Fruit fly (Drosophila melanogaster): ENCODE data around the gene bai.

bai gene

DNA sequence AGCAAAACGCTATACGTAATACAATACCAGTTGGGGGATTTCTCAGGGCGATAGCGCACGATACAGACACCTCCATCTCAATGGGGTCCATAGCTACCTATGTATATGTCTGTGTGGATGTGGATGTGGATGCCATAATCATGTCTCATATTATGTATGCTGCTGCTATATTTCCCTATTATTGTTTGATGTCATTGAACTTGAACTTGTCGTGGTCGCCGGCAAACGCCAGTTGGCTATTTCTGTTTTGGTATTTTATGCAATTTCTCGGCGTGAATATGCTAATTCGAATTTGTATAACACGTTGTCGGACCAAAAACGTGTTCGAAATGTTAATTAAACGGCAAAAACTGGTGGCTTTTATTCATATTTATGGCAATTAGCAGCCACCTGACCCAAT, 33.4 kb upstream of the bai start:
- TF ChIP-seq CG13204 (GFP tag; optimal IDR thresholded peaks at IDR 0.05) (no peak), CG17806 (tag; optimal IDR thresholded peaks at IDR 0.05) (no peak), CG8159 (tag; optimal IDR thresholded peaks at IDR 0.05) (no peak), rn (GFP tag; IDR thresholded peaks at IDR 0.05) (no peak), EcR (GFP tag; optimal IDR thresholded peaks at IDR 0.05) (no peak), CG10348 (GFP tag; IDR thresholded peaks at IDR 0.05) (no peak), D1 (tag; optimal IDR thresholded peaks at IDR 0.05) (no peak), gl (tag; optimal IDR thresholded peaks at IDR 0.05) (no peak)

DNA sequence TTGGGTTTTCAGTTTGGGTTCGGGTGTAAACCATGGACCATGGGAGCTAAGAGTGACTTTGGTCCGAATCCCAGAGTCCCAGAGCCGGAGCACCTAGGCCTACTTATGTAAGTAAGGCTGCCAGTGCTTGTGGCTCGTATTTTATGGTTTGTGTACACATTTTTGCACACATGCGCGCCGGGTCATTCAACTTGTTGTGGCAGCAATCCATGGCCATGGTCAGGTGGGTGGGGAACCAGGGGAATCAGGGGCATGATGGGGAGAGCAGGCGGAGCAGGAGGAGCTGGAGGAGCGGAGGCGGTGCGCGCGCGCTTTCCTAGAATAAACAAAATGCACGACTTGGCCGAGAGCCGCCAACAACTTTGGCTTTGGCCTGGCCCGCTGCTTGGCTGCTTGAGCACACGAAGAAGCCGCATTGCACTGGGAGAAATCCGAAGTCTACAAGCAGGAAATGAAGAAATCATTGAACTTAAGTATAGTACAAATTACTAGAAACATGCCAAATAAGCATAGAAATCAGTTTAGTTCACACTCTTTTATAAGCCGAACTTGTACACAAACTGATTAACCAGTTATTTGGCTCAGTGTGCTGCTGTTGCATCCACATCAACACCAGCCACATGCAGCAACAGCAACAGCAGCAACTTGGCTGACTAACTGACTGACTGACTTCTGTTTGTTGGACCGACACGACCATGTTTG, 29.3 kb upstream of the bai start:
- TF ChIP-seq CG9948 (tag; optimal IDR thresholded peaks at IDR 0.05) (peak; percentile 88), CG8301 (tag; optimal IDR thresholded peaks at IDR 0.05) (peak; percentile 96), CG14655 (GFP tag; optimal IDR thresholded peaks at IDR 0.05) (peak; percentile 96), Ets98B (GFP tag; IDR thresholded peaks at IDR 0.05) (peak; percentile 95), CG8159 (tag; optimal IDR thresholded peaks at IDR 0.05) (peak; percentile 87), CG34367 (tag; optimal IDR thresholded peaks at IDR 0.05) (peak; percentile 85), gl (tag; optimal IDR thresholded peaks at IDR 0.05) (peak; percentile 81), CG12605 (GFP tag; IDR thresholded peaks at IDR 0.05) (peak; percentile 88), CG13204 (GFP tag; optimal IDR thresholded peaks at IDR 0.05) (peak; percentile 72), CG32121 (GFP tag; IDR thresholded peaks at IDR 0.05) (peak; percentile 90), CG10348 (GFP tag; IDR thresholded peaks at IDR 0.05) (peak; percentile 51; the same call in 1 of the 2 replicates), Pif1B (GFP tag; optimal IDR thresholded peaks at IDR 0.05) (peak; percentile 83), D1 (tag; optimal IDR thresholded peaks at IDR 0.05) (no peak), Pif1A (GFP tag; optimal IDR thresholded peaks at IDR 0.05) (peak; percentile 87), rn (GFP tag; IDR thresholded peaks at IDR 0.05) (peak; percentile 81), EcR (GFP tag; optimal IDR thresholded peaks at IDR 0.05) (peak; percentile 84), fd96Ca (GFP tag; IDR thresholded peaks at IDR 0.05) (peak; percentile 93), CG15710 (tag; optimal IDR thresholded peaks at IDR 0.05) (peak; percentile 85), CG17806 (tag; optimal IDR thresholded peaks at IDR 0.05) (peak; percentile 87), CG4496 (GFP tag; IDR thresholded peaks at IDR 0.05) (peak; percentile 95), Snoo (tag; optimal IDR thresholded peaks at IDR 0.05) (no peak)

DNA sequence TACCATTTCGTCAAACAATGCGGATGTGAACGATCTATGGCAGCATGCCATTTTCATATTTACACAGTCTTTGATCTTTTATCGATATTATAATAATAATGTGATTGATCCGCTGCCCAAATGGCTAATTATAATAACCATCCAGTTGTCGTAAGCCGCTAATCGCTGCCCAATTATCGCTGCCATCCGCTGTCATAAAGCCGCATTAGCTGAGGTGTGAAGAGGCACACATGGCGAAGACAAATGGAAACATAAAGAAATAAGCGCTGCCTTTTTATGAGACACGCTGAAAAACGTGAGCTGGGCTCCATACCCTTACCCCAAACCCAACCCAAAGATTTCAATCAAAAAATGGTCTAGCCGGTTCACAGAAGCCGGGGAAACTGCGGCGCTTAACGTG, 27.2 kb upstream of the bai start:
- no peak for TF ChIP-seq CG15710 (tag; optimal IDR thresholded peaks at IDR 0.05)
- no peak for TF ChIP-seq CG10348 (GFP tag; IDR thresholded peaks at IDR 0.05)
- no peak for TF ChIP-seq Pif1B (GFP tag; optimal IDR thresholded peaks at IDR 0.05)
- TF ChIP-seq CG9948 (tag; optimal IDR thresholded peaks at IDR 0.05), result no peak
- TF ChIP-seq CG12605 (GFP tag; IDR thresholded peaks at IDR 0.05), result no peak
- TF ChIP-seq Pif1A (GFP tag; optimal IDR thresholded peaks at IDR 0.05), result no peak

DNA sequence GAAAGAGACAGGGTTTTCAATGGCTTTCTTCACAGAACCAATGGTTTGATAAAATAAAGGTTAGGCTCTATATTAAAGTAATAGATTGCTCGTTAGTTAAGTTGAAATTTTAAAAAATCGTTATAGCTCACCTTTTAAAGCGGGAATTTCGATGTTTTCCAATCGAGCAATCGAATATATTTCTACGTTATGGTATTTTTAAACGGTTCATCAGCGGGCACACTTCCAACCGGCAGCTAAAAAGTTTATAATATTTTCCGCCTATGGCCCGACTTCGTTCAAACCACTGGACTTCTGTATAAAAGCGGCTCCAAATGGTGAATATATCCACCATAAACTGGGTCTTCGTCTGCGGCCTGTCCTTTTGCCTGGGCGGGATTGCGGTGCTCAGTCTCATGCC, 16.1 kb upstream of the bai start, which contains the start of gene beta4GalT7:
Gene beta4GalT7, plus strand, starts transcription at position 201 of the 400 bp plus-strand sequence.
- TF ChIP-seq CG4496 (GFP tag; IDR thresholded peaks at IDR 0.05) (no peak), CG8301 (tag; optimal IDR thresholded peaks at IDR 0.05) (no peak), CG14655 (GFP tag; optimal IDR thresholded peaks at IDR 0.05) (no peak), gl (tag; optimal IDR thresholded peaks at IDR 0.05) (no peak), CG13204 (GFP tag; optimal IDR thresholded peaks at IDR 0.05) (no peak), CG32121 (GFP tag; IDR thresholded peaks at IDR 0.05) (no peak), EcR (GFP tag; optimal IDR thresholded peaks at IDR 0.05) (no peak), Pif1A (GFP tag; optimal IDR thresholded peaks at IDR 0.05) (no peak), CG17806 (tag; optimal IDR thresholded peaks at IDR 0.05) (no peak), CG9948 (tag; optimal IDR thresholded peaks at IDR 0.05) (no peak), rn (GFP tag; IDR thresholded peaks at IDR 0.05) (no peak), CG12605 (GFP tag; IDR thresholded peaks at IDR 0.05) (no peak), CG15710 (tag; optimal IDR thresholded peaks at IDR 0.05) (no peak), D1 (tag; optimal IDR thresholded peaks at IDR 0.05) (no peak), Ets98B (GFP tag; IDR thresholded peaks at IDR 0.05) (no peak), Snoo (tag; optimal IDR thresholded peaks at IDR 0.05) (no peak), Pif1B (GFP tag; optimal IDR thresholded peaks at IDR 0.05) (no peak), fd96Ca (GFP tag; IDR thresholded peaks at IDR 0.05) (no peak)

DNA sequence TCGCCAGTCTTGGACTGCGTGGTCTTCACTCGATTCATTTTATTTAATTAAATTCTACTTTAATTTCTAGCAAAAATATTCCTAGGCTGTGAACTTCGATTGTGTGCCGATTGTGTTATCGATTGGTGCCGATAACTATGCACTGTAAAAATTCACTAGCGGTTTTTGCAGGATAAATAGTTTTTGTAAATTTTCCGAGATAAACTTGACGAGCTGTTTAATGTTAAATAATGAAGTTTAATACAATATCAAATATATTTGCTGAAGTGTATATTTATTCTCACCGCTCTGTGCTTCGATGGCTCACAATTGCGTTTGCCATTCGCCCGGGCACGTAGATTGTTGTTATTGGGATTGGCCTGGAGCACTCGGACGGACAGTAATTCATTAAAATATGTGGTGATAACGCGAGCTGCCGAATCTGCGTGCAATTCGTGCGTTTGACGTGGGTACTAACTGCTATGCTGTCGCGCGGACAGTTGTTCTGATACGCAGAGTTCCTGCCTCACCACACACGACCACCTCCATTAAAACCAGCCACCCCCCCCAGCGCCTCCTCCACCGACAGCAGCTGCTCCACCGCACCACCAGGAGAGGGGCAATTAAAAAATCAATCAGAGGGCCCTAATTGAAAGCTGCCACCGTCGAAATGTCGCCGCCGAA, 14.1 kb upstream of the bai start, which contains the start of the genes EMC6 and Hr96:
Gene EMC6, minus strand, starts transcription at position 123 of the 663 bp plus-strand sequence.
Gene Hr96, plus strand, starts transcription at position 341 of the 663 bp plus-strand sequence.
- TF ChIP-seq Pif1B (GFP tag; optimal IDR thresholded peaks at IDR 0.05) (peak; percentile 89), fd96Ca (GFP tag; IDR thresholded peaks at IDR 0.05) (peak; percentile 93), CG17806 (tag; optimal IDR thresholded peaks at IDR 0.05) (peak; percentile 86), CG8301 (tag; optimal IDR thresholded peaks at IDR 0.05) (peak; percentile 86), CG13204 (GFP tag; optimal IDR thresholded peaks at IDR 0.05) (no peak), CG14655 (GFP tag; optimal IDR thresholded peaks at IDR 0.05) (no peak), CG32121 (GFP tag; IDR thresholded peaks at IDR 0.05) (peak; percentile 91), D1 (tag; optimal IDR thresholded peaks at IDR 0.05) (no peak), Pif1A (GFP tag; optimal IDR thresholded peaks at IDR 0.05) (no peak), CG8159 (tag; optimal IDR thresholded peaks at IDR 0.05) (peak; percentile 88), Snoo (tag; optimal IDR thresholded peaks at IDR 0.05) (peak; percentile 91), CG12605 (GFP tag; IDR thresholded peaks at IDR 0.05) (peak; percentile 69; the same call in 1 of the 2 replicates), Ets98B (GFP tag; IDR thresholded peaks at IDR 0.05) (peak; percentile 94), CG10348 (GFP tag; IDR thresholded peaks at IDR 0.05) (0 out of 2 replicates have a peak, but pooled peaks have one; percentile 28), EcR (GFP tag; optimal IDR thresholded peaks at IDR 0.05) (peak; percentile 18), CG34367 (tag; optimal IDR thresholded peaks at IDR 0.05) (peak; percentile 84), CG4496 (GFP tag; IDR thresholded peaks at IDR 0.05) (peak; percentile 96), CG15710 (tag; optimal IDR thresholded peaks at IDR 0.05) (peak; percentile 87), gl (tag; optimal IDR thresholded peaks at IDR 0.05) (peak; percentile 76), CG9948 (tag; optimal IDR thresholded peaks at IDR 0.05) (peak; percentile 84), rn (GFP tag; IDR thresholded peaks at IDR 0.05) (peak; percentile 85)
